Fruit fly (Drosophila melanogaster): ENCODE measurements around the gene CG34124.
A peak's percentile ranks its signal among the peaks of the same experiment; 100 is the strongest.

Gene CG34124

DNA sequence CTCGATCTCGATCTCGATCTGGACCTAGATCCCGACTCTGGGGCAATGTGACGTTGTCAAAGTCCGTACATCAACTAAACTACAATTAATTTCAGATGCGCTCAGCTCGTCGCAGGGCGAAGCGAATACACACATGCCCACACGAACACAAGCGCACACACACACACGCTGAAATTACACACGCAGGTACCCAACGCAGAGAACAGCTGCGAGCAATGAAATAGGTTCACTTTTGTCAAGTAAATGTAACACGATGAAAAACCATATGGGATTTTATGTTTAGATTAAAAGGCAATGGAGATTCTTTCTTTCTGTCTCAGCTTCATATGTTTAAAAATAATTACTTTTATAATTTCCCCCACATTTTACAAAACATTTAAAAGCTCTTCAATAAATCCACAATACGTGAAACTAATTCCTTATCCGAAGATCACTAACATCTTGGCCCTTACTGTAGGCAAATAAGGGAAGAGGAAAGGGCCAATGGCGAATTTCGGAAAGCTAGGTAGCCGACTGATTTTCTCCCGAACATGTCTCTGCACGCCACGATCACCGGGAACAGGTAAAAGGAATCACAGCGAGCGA lies 42.2 kb downstream of the CG34124 start (continued):
- TF ChIP-seq ap (GFP tag; IDR thresholded peaks at IDR 0.05) (peak; percentile 26; the same call in 1 of the 2 replicates), Doc3 (GFP tag; IDR thresholded peaks at IDR 0.05; ENCODE audit: partially characterized antibody) (no peak), Hand (GFP tag; optimal IDR thresholded peaks at IDR 0.05) (peak; percentile 74), btn (GFP tag; optimal IDR thresholded peaks at IDR 0.05) (no peak), CG14050 (GFP tag; IDR thresholded peaks at IDR 0.05) (peak; percentile 56), CG4730 (GFP tag; IDR thresholded peaks at IDR 0.05) (peak; percentile 69), CG10366 (GFP tag; IDR thresholded peaks at IDR 0.05) (peak; percentile 75), CoRest (tag; optimal IDR thresholded peaks at IDR 0.05) (peak; percentile 88), zen2 (GFP tag; IDR thresholded peaks at IDR 0.05; ENCODE audit: partially characterized antibody) (no peak), cg (GFP tag; optimal IDR thresholded peaks at IDR 0.05) (peak; percentile 93), CG9797 (GFP tag; optimal IDR thresholded peaks at IDR 0.05) (peak; percentile 11), Side (GFP tag; optimal IDR thresholded peaks at IDR 0.05) (peak; percentile 81), gro (GFP tag; optimal IDR thresholded peaks at IDR 0.05) (peak; percentile 17), tx (GFP tag; optimal IDR thresholded peaks at IDR 0.05) (peak; percentile 51), CG34376 (GFP tag; optimal IDR thresholded peaks at IDR 0.05) (peak; percentile 75), gem (tag; optimal IDR thresholded peaks at IDR 0.05) (peak; percentile 94), lmd (GFP tag; IDR thresholded peaks at IDR 0.05) (peak; percentile 84), Six4 (GFP tag; optimal IDR thresholded peaks at IDR 0.05) (peak; percentile 71), CG5180 (GFP tag; optimal IDR thresholded peaks at IDR 0.05) (peak; percentile 72), CG17612 (GFP tag; IDR thresholded peaks at IDR 0.05) (peak; percentile 40; the same call in 1 of the 2 replicates), CG17186 (GFP tag; optimal IDR thresholded peaks at IDR 0.05) (no peak), CG13894 (tag; optimal IDR thresholded peaks at IDR 0.05) (peak; percentile 67), H2.0 (GFP tag; IDR thresholded peaks at IDR 0.05) (peak; percentile 62), CG34422 (GFP tag; IDR thresholded peaks at IDR 0.05) (peak; percentile 75; the same call in 2 of the 3 replicates), dpn (GFP tag; optimal IDR thresholded peaks at IDR 0.05) (peak; percentile 58 to 64), Hr78 (GFP tag; optimal IDR thresholded peaks at IDR 0.05) (peak in 1 of 2 experiments; percentile 60), Bdp1 (GFP tag; optimal IDR thresholded peaks at IDR 0.05) (peak; percentile 48), hbn (GFP tag; IDR thresholded peaks at IDR 0.05; ENCODE audit: partially characterized antibody) (no peak), trh (GFP tag; optimal IDR thresholded peaks at IDR 0.05) (no peak), Hey (tag; optimal IDR thresholded peaks at IDR 0.05) (peak; percentile 17), CG15514 (GFP tag; optimal IDR thresholded peaks at IDR 0.05) (peak; percentile 67), shn (GFP tag; optimal IDR thresholded peaks at IDR 0.05) (peak; percentile 31), sd (tag; optimal IDR thresholded peaks at IDR 0.05) (peak; percentile 53), CG17361 (GFP tag; IDR thresholded peaks at IDR 0.05) (peak; percentile 84), jing (GFP tag; optimal IDR thresholded peaks at IDR 0.05) (peak; percentile 65), Eip74EF (GFP tag; optimal IDR thresholded peaks at IDR 0.05) (peak in 1 of 2 experiments; percentile 75), CG13624 (GFP tag; optimal IDR thresholded peaks at IDR 0.05) (peak; percentile 57), CG14441 (GFP tag; IDR thresholded peaks at IDR 0.05) (peak; percentile 80), HHEX (GFP tag; optimal IDR thresholded peaks at IDR 0.05) (peak; percentile 85), CG12769 (tag; optimal IDR thresholded peaks at IDR 0.05) (no peak), CG15073 (GFP tag; optimal IDR thresholded peaks at IDR 0.05) (no peak), Hr3 (GFP tag; optimal IDR thresholded peaks at IDR 0.05) (peak; percentile 68), CG14860 (GFP tag; IDR thresholded peaks at IDR 0.05; ENCODE audit: partially characterized antibody) (no peak), danr (GFP tag; IDR thresholded peaks at IDR 0.05) (peak; percentile 76), CG30403 (GFP tag; optimal IDR thresholded peaks at IDR 0.05) (peak; percentile 86), nerfin-1 (tag; optimal IDR thresholded peaks at IDR 0.05) (peak; percentile 75), CG10209 (GFP tag; optimal IDR thresholded peaks at IDR 0.05) (peak; percentile 83), so (GFP tag; IDR thresholded peaks at IDR 0.05) (peak; percentile 82), hth (optimal IDR thresholded peaks at IDR 0.05) (no peak)

Data from whole organism, embryonic.